Worm (Caenorhabditis elegans) whole organism, L1 larva: ENCODE measurements around the gene rpl-5.

Experiments used
- aly-2 ChIP-seq: fragments of 150-350 bp; optimal IDR thresholded peaks from 2 replicates; lab custom pipeline; 2014; ENCODE audit warnings: missing biosample characterization, missing genetic modification characterization
- fkh-10 ChIP-seq: sonication (generic microtip); optimal IDR thresholded peaks from 2 replicates; lab custom pipeline; 2017; ENCODE audit warnings: missing biosample characterization, missing genetic modification reagents, missing genetic modification characterization
- nhr-237 ChIP-seq: fragments of 150-350 bp; optimal IDR thresholded peaks from 2 replicates; lab custom pipeline; 2014; ENCODE audit warnings: missing biosample characterization, missing genetic modification characterization
- zip-4 ChIP-seq: fragments of 200-800 bp; sonication (Bioruptor generic); optimal IDR thresholded peaks from 2 replicates; lab custom pipeline; 2018; ENCODE audit warnings: mild to moderate bottlenecking, missing genetic modification characterization, moderate library complexity, missing compliant biosample characterization

ce11 chrII:8585921-8586320 lies 16.2 kb downstream of the rpl-5 start:
- TF ChIP-seq fkh-10 (GFP tag; lab: Kevin White, UChicago) (no peak), nhr-237 (tag; lab: Kevin White, UChicago) (no peak), zip-4 (GFP tag; lab: Kevin White, UChicago) (no peak), aly-2 (tag; lab: Kevin White, UChicago) (no peak)
